Worm (Caenorhabditis elegans): ENCODE measurements around the gene ttc-17.

ttc-17 gene

DNA sequence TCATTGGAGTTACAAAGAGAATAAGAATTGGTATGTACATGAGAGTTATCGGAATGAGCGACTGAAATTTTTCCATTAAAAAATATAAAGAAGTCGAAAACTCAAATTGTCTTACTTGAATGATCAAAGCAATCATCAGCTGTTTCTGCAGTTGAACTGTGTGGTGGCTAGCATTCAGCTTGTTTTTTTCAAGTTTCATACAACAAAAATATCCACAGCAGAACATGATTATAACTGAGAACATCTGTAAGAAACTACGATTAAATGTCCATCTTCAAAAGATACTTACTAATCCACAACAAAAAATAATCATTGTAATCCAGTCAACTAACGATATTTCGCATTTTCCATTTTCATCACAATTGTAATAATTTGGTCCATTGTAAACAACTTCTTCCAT is 27.9 kb downstream of the ttc-17 start:
- TF ChIP-seq efl-1 (optimal IDR thresholded peaks at IDR 0.05): no peak
- TF ChIP-seq efl-1 (GFP tag; optimal IDR thresholded peaks at IDR 0.05 in 1 of 2): peak in 1 of 2 experiments; percentile 92
- TF ChIP-seq fos-1 (tag; optimal IDR thresholded peaks at IDR 0.05): no peak

DNA sequence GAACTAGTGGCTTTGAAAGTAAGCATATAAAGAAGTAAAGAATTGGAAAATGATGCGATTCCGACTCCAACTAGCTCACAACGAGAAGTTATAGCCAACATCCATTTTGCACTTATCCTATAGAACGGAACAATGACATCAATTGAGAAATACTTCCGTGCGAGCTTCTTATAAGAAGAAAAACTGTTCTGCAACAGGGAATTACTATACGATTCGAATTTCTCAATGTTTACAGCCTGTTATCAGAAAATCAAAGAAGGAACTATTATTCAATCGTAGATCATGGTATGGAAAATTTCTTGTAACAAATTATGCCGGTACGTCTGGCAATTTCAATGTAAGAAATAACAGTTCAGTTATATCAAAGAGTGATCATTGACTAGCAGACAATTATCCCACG is 28.9 kb downstream of the ttc-17 start, which contains the start of gene str-85:
Gene str-85, minus strand, starts transcription at position 101 of the 400 bp plus-strand sequence.
- TF ChIP-seq nhr-77 (tag; optimal IDR thresholded peaks at IDR 0.05): no peak
- no peak for TF ChIP-seq zag-1 (tag; optimal IDR thresholded peaks at IDR 0.05)
- TF ChIP-seq unc-86 (tag; optimal IDR thresholded peaks at IDR 0.05): no peak
- TF ChIP-seq nhr-11 (tag; optimal IDR thresholded peaks at IDR 0.05): no peak
- TF ChIP-seq sptf-1 (tag; optimal IDR thresholded peaks at IDR 0.05): no peak
- no peak for TF ChIP-seq ceh-63 (GFP tag; optimal IDR thresholded peaks at IDR 0.05)
- TF ChIP-seq ceh-82 (tag; optimal IDR thresholded peaks at IDR 0.05): no peak
- TF ChIP-seq lin-39 (tag; optimal IDR thresholded peaks at IDR 0.05): no peak
- TF ChIP-seq pax-3 (tag; optimal IDR thresholded peaks at IDR 0.05): no peak
- TF ChIP-seq egl-27 (tag; optimal IDR thresholded peaks at IDR 0.05): no peak
- TF ChIP-seq nhr-47 (tag; optimal IDR thresholded peaks at IDR 0.05): no peak
- no peak for TF ChIP-seq tbx-2 (tag; optimal IDR thresholded peaks at IDR 0.05)
- TF ChIP-seq snpc-4 (tag; optimal IDR thresholded peaks at IDR 0.05): no peak
- TF ChIP-seq ceh-90 (tag; optimal IDR thresholded peaks at IDR 0.05): no peak
- no peak for TF ChIP-seq aha-1 (tag; optimal IDR thresholded peaks at IDR 0.05)

DNA sequence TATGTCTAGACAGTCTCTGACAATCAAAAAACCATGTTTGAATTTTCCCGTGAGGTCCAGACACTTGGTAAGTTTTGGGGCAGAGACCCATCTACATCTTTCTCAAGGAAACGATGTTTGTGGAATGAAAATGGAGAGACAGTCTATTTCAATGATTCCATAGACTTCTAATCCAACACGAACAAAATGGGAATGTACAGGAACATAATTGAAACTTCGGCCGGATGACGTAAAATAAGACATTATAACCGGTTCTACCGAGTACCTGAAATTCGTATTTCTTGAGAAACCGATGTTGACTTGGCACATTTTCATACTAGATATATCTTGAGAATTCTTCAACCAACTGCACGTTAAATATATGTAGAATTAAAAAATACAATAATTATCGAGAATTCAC is 31.3 kb downstream of the ttc-17 start, which contains the start of gene str-87:
Gene str-87, minus strand, starts transcription at position 101 of the 400 bp plus-strand sequence.
- TF ChIP-seq mef-2 (tag; optimal IDR thresholded peaks at IDR 0.05) (no peak), nhr-85 (tag) (no peak), unc-30 (tag; optimal IDR thresholded peaks at IDR 0.05) (no peak), lsy-2 (tag; optimal IDR thresholded peaks at IDR 0.05) (no peak), Y116A8C.19 (tag; optimal IDR thresholded peaks at IDR 0.05; ENCODE audit: borderline replicate concordance) (no peak), nhr-71 (tag; optimal IDR thresholded peaks at IDR 0.05) (no peak), unc-86 (tag; optimal IDR thresholded peaks at IDR 0.05) (no peak), C16A3.4 (tag; optimal IDR thresholded peaks at IDR 0.05) (no peak)

DNA sequence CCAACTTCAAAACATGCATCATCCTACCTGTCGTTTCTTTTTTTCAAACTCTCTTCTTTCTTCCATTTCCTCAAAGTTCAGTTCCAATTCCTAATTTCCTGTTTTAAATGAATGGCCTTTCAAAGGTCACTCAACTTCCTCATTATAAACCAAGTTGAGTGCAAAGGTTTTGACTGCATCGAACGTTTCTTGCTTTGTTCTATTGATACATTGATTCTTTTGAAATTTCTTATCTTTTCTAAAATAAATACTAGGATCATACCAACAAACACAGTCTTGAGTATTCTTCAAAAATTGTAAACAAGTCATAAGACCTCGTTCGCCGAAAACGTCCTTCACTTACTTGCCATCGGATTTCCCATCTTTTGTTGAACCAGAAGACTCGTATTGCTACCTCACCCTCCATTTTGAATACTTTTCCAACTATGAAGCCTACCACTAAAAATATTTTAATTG is 33.4 kb downstream of the ttc-17 start, which contains the start of gene F59E11.7:
Gene F59E11.7, plus strand, starts transcription at position 51 of the 456 bp plus-strand sequence.
- TF ChIP-seq lin-35 (GFP tag; optimal IDR thresholded peaks at IDR 0.05): peak in 1 of 2 experiments; percentile 2
- TF ChIP-seq nhr-85 (tag): peak; percentile 73
- no peak for TF ChIP-seq unc-30 (tag; optimal IDR thresholded peaks at IDR 0.05)
- TF ChIP-seq fkh-8 (tag; optimal IDR thresholded peaks at IDR 0.05): no peak
- peak; percentile 5 for TF ChIP-seq mep-1 (tag; optimal IDR thresholded peaks at IDR 0.05)
- no peak for TF ChIP-seq efl-1 (optimal IDR thresholded peaks at IDR 0.05)
- TF ChIP-seq efl-1 (GFP tag; optimal IDR thresholded peaks at IDR 0.05 in 1 of 2): peak in 1 of 2 experiments; percentile 71
- peak; percentile 52 for TF ChIP-seq lin-14 (GFP tag; optimal IDR thresholded peaks at IDR 0.05)
- TF ChIP-seq elt-3 (tag; optimal IDR thresholded peaks at IDR 0.05): peak in 1 of 6 experiments; percentile 37
- TF ChIP-seq blmp-1 (tag; optimal IDR thresholded peaks at IDR 0.05): peak; percentile 33
- no peak for TF ChIP-seq unc-86 (tag; optimal IDR thresholded peaks at IDR 0.05)
- TF ChIP-seq xbp-1 (tag; optimal IDR thresholded peaks at IDR 0.05): no peak
- peak; percentile 16 for TF ChIP-seq nhr-20 (tag; optimal IDR thresholded peaks at IDR 0.05)
- TF ChIP-seq elt-2 (tag; optimal IDR thresholded peaks at IDR 0.05): no peak
- TF ChIP-seq nhr-19 (GFP tag; conservative IDR thresholded peaks at IDR 0.05): no peak
- TF ChIP-seq ceh-90 (tag; optimal IDR thresholded peaks at IDR 0.05): no peak
- no peak for TF ChIP-seq F16B12.6 (tag; optimal IDR thresholded peaks at IDR 0.05)
- TF ChIP-seq snu-23 (GFP tag; optimal IDR thresholded peaks at IDR 0.05): peak; percentile 19
- TF ChIP-seq pax-3 (tag; optimal IDR thresholded peaks at IDR 0.05): no peak
- TF ChIP-seq nhr-77 (tag; optimal IDR thresholded peaks at IDR 0.05): no peak

All from whole organism, L1 larva.